Worm (Caenorhabditis elegans): ENCODE measurements around the gene nono-1.

DNA sequence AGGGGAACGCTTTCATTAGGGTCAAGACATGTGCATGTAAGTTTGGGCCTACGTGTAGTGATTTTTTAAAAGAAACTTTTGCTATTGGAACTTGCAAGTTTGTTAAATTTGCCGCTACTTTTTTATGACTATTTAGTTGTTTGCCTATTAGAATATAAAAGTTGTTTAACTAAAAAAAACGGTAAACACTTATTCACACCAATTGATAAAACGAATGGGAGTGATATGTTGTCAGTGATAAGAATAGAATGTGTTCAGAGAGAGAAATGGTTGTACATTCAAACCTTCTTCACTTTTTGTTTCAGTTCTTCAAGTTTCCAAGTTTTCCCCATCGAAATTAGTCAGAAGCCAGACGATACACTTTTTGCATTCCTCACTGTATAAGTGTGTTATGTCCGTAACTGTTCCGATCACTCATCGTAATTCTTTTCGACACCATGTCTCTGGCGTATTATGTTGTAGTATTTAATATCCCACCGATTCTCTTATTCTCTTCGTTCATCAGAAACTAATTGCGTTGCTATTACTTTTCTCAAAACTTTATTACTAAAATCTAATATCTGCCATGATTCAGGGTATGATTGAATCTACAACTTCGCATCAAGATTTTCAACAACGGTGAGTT lies 7.9 kb upstream of the nono-1 start, which contains the start of gene dct-6:
- TF ChIP-seq hlh-30 (tag; optimal IDR thresholded peaks at IDR 0.05; ENCODE audit: insufficient read depth) (no peak), zip-5 (tag; optimal IDR thresholded peaks at IDR 0.05) (no peak), tbx-2 (tag; optimal IDR thresholded peaks at IDR 0.05) (no peak), unc-3 (GFP tag; conservative IDR thresholded peaks at IDR 0.05) (no peak), unc-3 (tag; optimal IDR thresholded peaks at IDR 0.05) (no peak), ceh-2 (tag; optimal IDR thresholded peaks at IDR 0.05) (no peak), nfya-1 (tag; optimal IDR thresholded peaks at IDR 0.05) (no peak), nhr-11 (tag; optimal IDR thresholded peaks at IDR 0.05) (no peak), ceh-31 (tag; optimal IDR thresholded peaks at IDR 0.05) (no peak)
